Worm (Caenorhabditis elegans) whole organism, young adult: ENCODE results near the gene C56G2.15.

Experiments
- B0019.2 ChIP-seq: fragments of 200-800 bp; sonication (Bioruptor generic); conservative IDR thresholded peaks from 2 replicates; pipeline ENCODE4 v1.3.6; 2022; ENCODE audit warnings: missing genetic modification reagents, missing genetic modification characterization, missing compliant biosample characterization
- F37B4.10 ChIP-seq: fragments of 200-800 bp; sonication (Bioruptor generic); IDR thresholded peaks from 2 replicates; pipeline ENCODE4 v1.3.6; 2022; ENCODE audit warnings: missing genetic modification characterization, missing compliant biosample characterization
- F39B2.1 ChIP-seq: fragments of 200-800 bp; sonication (Bioruptor generic); IDR thresholded peaks from 2 replicates; pipeline ENCODE4 v1.3.6; 2022; ENCODE audit warnings: missing genetic modification reagents, missing genetic modification characterization, missing compliant biosample characterization
- Y95B8A.8 ChIP-seq: fragments of 200-800 bp; sonication (Bioruptor generic); IDR thresholded peaks from 2 replicates; pipeline ENCODE4 v1.3.6; 2022; ENCODE audit warnings: missing genetic modification reagents, missing genetic modification characterization, missing compliant biosample characterization
- aptf-2 ChIP-seq: fragments of 200-800 bp; sonication (Bioruptor generic); conservative IDR thresholded peaks from 2 replicates; pipeline ENCODE4 v1.3.6; 2022; ENCODE audit warnings: missing genetic modification reagents, missing genetic modification characterization, missing compliant biosample characterization
- aptf-3 ChIP-seq: fragments of 200-800 bp; sonication (Bioruptor generic); IDR thresholded peaks from 2 replicates; pipeline ENCODE4 v1.3.6; 2022; ENCODE audit warnings: missing genetic modification characterization, missing compliant biosample characterization
- attf-3 ChIP-seq: fragments of 200-800 bp; sonication (Bioruptor generic); conservative IDR thresholded peaks from 2 replicates; pipeline ENCODE4 v1.3.6; 2022; ENCODE audit warnings: missing genetic modification reagents, missing genetic modification characterization, missing compliant biosample characterization
- attf-5 ChIP-seq: fragments of 200-800 bp; sonication (Bioruptor generic); optimal IDR thresholded peaks from 2 replicates; lab custom pipeline; 2018; ENCODE audit warnings: mild to moderate bottlenecking, missing genetic modification characterization, missing compliant biosample characterization
- cebp-1 ChIP-seq, 2 experiments: fragments of 200-800 bp in 1 of 2; sonication (Bioruptor generic) in 1 of 2; sonication (generic microtip) in 1 of 2; IDR thresholded peaks in 1 of 2; optimal IDR thresholded peaks in 1 of 2; 2 replicates each; pipeline versions ENCODE4 v1.3.6 to Lab custom; 2017 to 2022; ENCODE audit warnings: missing compliant biosample characterization in 2 of 2, missing genetic modification characterization in 2 of 2, mild to moderate bottlenecking in 1 of 2, missing genetic modification reagents in 1 of 2, moderate library complexity in 1 of 2
- ceh-27 ChIP-seq: fragments of 200-800 bp; sonication (Bioruptor generic); optimal IDR thresholded peaks from 2 replicates; lab custom pipeline; 2018; ENCODE audit warnings: mild to moderate bottlenecking, missing genetic modification characterization, moderate library complexity, missing compliant biosample characterization
- die-1 ChIP-seq: sonication (generic microtip); optimal IDR thresholded peaks from 2 replicates; lab custom pipeline; 2016; ENCODE audit warnings: missing genotype, mild to moderate bottlenecking, missing genetic modification characterization, missing compliant biosample characterization
- dpl-1 ChIP-seq: fragments of 150-350 bp; optimal IDR thresholded peaks from 2 replicates; lab custom pipeline; 2014; ENCODE audit warnings: missing biosample characterization, missing genetic modification reagents, missing genetic modification characterization
- egl-18 ChIP-seq: fragments of 200-800 bp; sonication (Bioruptor generic); IDR thresholded peaks from 2 replicates; pipeline ENCODE4 v1.3.6; 2022; ENCODE audit warnings: missing genetic modification reagents, missing genetic modification characterization, missing compliant biosample characterization
- egl-44 ChIP-seq: fragments of 200-800 bp; sonication (Bioruptor generic); IDR thresholded peaks from 2 replicates; pipeline ENCODE4 v1.3.6; 2022; ENCODE audit warnings: missing genetic modification reagents, missing genetic modification characterization, missing compliant biosample characterization
- ekl-4 ChIP-seq: fragments of 200-800 bp; sonication (Bioruptor generic); IDR thresholded peaks from 2 replicates; pipeline ENCODE4 v1.3.6; 2022; ENCODE audit warnings: missing genetic modification reagents, missing genetic modification characterization, missing compliant biosample characterization
- fkh-3 ChIP-seq: sonication (generic microtip); optimal IDR thresholded peaks from 2 replicates; lab custom pipeline; 2016; ENCODE audit warnings: mild to moderate bottlenecking, missing genetic modification characterization, missing compliant biosample characterization
- gei-17 ChIP-seq: fragments of 200-800 bp; sonication (Bioruptor generic); optimal IDR thresholded peaks from 2 replicates; lab custom pipeline; 2018; ENCODE audit warnings: mild to moderate bottlenecking, missing genetic modification characterization, missing compliant biosample characterization
- hlh-12 ChIP-seq: sonication (generic microtip); optimal IDR thresholded peaks from 2 replicates; lab custom pipeline; 2016; ENCODE audit warnings: missing genetic modification characterization, missing compliant biosample characterization
- hmg-1.2 ChIP-seq: fragments of 200-800 bp; sonication (Bioruptor generic); IDR thresholded peaks from 2 replicates; pipeline ENCODE4 v1.3.6; 2022; ENCODE audit warnings: missing genetic modification reagents, missing genetic modification characterization, missing compliant biosample characterization
- hrde-1 ChIP-seq: sonication (generic microtip); optimal IDR thresholded peaks from 2 replicates; lab custom pipeline; 2016; ENCODE audit warnings: missing genetic modification characterization, mild to moderate bottlenecking, missing compliant biosample characterization, moderate library complexity, missing genotype, missing genetic modification reagents, borderline replicate concordance
- lin-26 ChIP-seq: fragments of 200-800 bp; sonication (Bioruptor generic); IDR thresholded peaks from 2 replicates; pipeline ENCODE4 v1.3.6; 2022; ENCODE audit warnings: missing genetic modification reagents, missing genetic modification characterization, missing compliant biosample characterization
- lsl-1 ChIP-seq: fragments of 200-800 bp; sonication (Bioruptor generic); optimal IDR thresholded peaks from 2 replicates; lab custom pipeline; 2018; ENCODE audit warnings: mild to moderate bottlenecking, missing genetic modification characterization, moderate library complexity, missing compliant biosample characterization
- madf-10 ChIP-seq: sonication (generic microtip); optimal IDR thresholded peaks from 2 replicates; lab custom pipeline; 2016; ENCODE audit warnings: mild to moderate bottlenecking, missing genetic modification characterization, missing compliant biosample characterization
- madf-3 ChIP-seq: fragments of 200-800 bp; sonication (Bioruptor generic); IDR thresholded peaks from 2 replicates; pipeline ENCODE4 v1.3.6; 2022; ENCODE audit warnings: missing genetic modification reagents, missing genetic modification characterization, missing compliant biosample characterization
- madf-6 ChIP-seq: fragments of 200-800 bp; sonication (Bioruptor generic); IDR thresholded peaks from 2 replicates; pipeline ENCODE4 v1.3.6; 2022; ENCODE audit warnings: missing genetic modification reagents, missing genetic modification characterization, missing compliant biosample characterization
- madf-8 ChIP-seq: fragments of 200-800 bp; sonication (Bioruptor generic); conservative IDR thresholded peaks from 2 replicates; pipeline ENCODE4 v1.3.6; 2022; ENCODE audit warnings: missing genetic modification reagents, missing genetic modification characterization, missing compliant biosample characterization
- mxl-1 ChIP-seq: sonication (generic microtip); optimal IDR thresholded peaks from 2 replicates; lab custom pipeline; 2016; ENCODE audit warnings: missing genetic modification characterization, missing compliant biosample characterization
- nfya-1 ChIP-seq: sonication (generic microtip); optimal IDR thresholded peaks from 2 replicates; lab custom pipeline; 2017; ENCODE audit warnings: antibody characterized with exemption, missing compliant biosample characterization, missing genetic modification characterization, borderline replicate concordance; ENCODE audit not compliant: insufficient read depth
- nhr-27 ChIP-seq: fragments of 200-800 bp; sonication (Bioruptor generic); optimal IDR thresholded peaks from 2 replicates; lab custom pipeline; 2018; ENCODE audit warnings: mild to moderate bottlenecking, missing genetic modification characterization, moderate library complexity, missing compliant biosample characterization
- nhr-80 ChIP-seq: sonication (generic microtip); optimal IDR thresholded peaks from 2 replicates; lab custom pipeline; 2016; ENCODE audit warnings: missing genetic modification characterization, missing compliant biosample characterization
- pbrm-1 ChIP-seq: fragments of 200-800 bp; sonication (Bioruptor generic); IDR thresholded peaks from 2 replicates; pipeline ENCODE4 v1.3.6; 2022; ENCODE audit warnings: missing genetic modification reagents, missing genetic modification characterization, missing compliant biosample characterization
- pha-4 ChIP-seq: fragments of 150-350 bp; sonication (generic microtip); optimal IDR thresholded peaks from 2 replicates; lab custom pipeline; 2014; ENCODE audit warnings: missing biosample characterization, missing genetic modification reagents, missing genetic modification characterization
- repo-1 ChIP-seq: sonication (generic microtip); optimal IDR thresholded peaks from 2 replicates; lab custom pipeline; 2017; ENCODE audit warnings: mild to moderate bottlenecking, missing genetic modification characterization, missing compliant biosample characterization
- sea-2 ChIP-seq: fragments of 200-800 bp; sonication (Bioruptor generic); IDR thresholded peaks from 2 replicates; pipeline ENCODE4 v1.3.6; 2022; ENCODE audit warnings: missing genetic modification characterization, missing compliant biosample characterization
- snpc-1.3 ChIP-seq: sonication (generic microtip); optimal IDR thresholded peaks from 2 replicates; lab custom pipeline; 2017; ENCODE audit warnings: missing genetic modification characterization, mild to moderate bottlenecking, missing compliant biosample characterization, antibody characterized with exemption, moderate library complexity, missing genotype, missing genetic modification reagents; ENCODE audit not compliant: insufficient read depth
- somi-1 ChIP-seq: fragments of 200-800 bp; sonication (Bioruptor generic); optimal IDR thresholded peaks from 2 replicates; lab custom pipeline; 2018; ENCODE audit warnings: mild to moderate bottlenecking, missing genetic modification characterization, missing compliant biosample characterization
- tbp1 ChIP-seq: fragments of 200-800 bp; sonication (Bioruptor generic); optimal IDR thresholded peaks from 2 replicates; lab custom pipeline; 2018; ENCODE audit warnings: mild to moderate bottlenecking, missing genetic modification characterization, missing compliant biosample characterization
- unc-130 ChIP-seq: sonication (generic microtip); optimal IDR thresholded peaks from 2 replicates; lab custom pipeline; 2016; ENCODE audit warnings: missing genetic modification reagents, missing genetic modification characterization, missing compliant biosample characterization
- zfh-2 ChIP-seq: fragments of 200-800 bp; sonication (Bioruptor generic); conservative IDR thresholded peaks from 2 replicates; pipeline ENCODE4 v1.3.6; 2022; ENCODE audit warnings: missing genetic modification reagents, missing genetic modification characterization, missing compliant biosample characterization
- zim-3 ChIP-seq: sonication (generic microtip); optimal IDR thresholded peaks from 2 replicates; lab custom pipeline; 2017; ENCODE audit warnings: mild to moderate bottlenecking, missing genetic modification characterization, moderate library complexity, missing compliant biosample characterization

The C56G2.15 gene

ce11 chrIII:6343229-6343628 lies 24.5 kb downstream of the C56G2.15 start, which contains the start of gene C56G2.9 (continued):
- TF ChIP-seq mxl-1 (tag; lab: Kevin White, UChicago) = no peak
- no peak for TF ChIP-seq pbrm-1
- TF ChIP-seq, all 124 proteins: peak for 0

ce11 chrIII:6341878-6342453 lies 25.7 kb downstream of the C56G2.15 start, which contains the start of gene rpn-13:
Gene rpn-13, minus strand, starts transcription at chrIII:6341928.
- TF ChIP-seq nhr-27 (tag; lab: Kevin White, UChicago) (no peak), zim-3 (tag; lab: Kevin White, UChicago) (no peak), repo-1 (no peak), hlh-12 (tag; lab: Kevin White, UChicago) (no peak), attf-3 (GFP tag; lab: Robert Waterston, UW) (no peak), die-1 (no peak), lsl-1 (GFP tag; lab: Kevin White, UChicago) (peak; percentile 73), aptf-2 (GFP tag; lab: Robert Waterston, UW) (no peak), cebp-1 (GFP tag; IDR thresholded peaks at IDR 0.05; lab: Robert Waterston, UW) (no peak), cebp-1 (tag; optimal IDR thresholded peaks at IDR 0.05; lab: Kevin White, UChicago) (peak; percentile 20), attf-5 (peak; percentile 49), unc-130 (GFP tag; lab: Kevin White, UChicago) (no peak), snpc-1.3 (tag; lab: Kevin White, UChicago) (peak; percentile 28), somi-1 (GFP tag; lab: Kevin White, UChicago) (no peak), egl-18 (GFP tag; lab: Robert Waterston, UW) (no peak), madf-6 (GFP tag; lab: Robert Waterston, UW) (0 out of 2 replicates have a peak, but pooled peaks have one; percentile 22)

ce11 chrIII:6339919-6340434 lies 27.7 kb downstream of the C56G2.15 start, which contains the start of gene let-767:
Gene let-767, minus strand, starts transcription at chrIII:6339969.
- TF ChIP-seq ekl-4 (GFP tag; lab: Robert Waterston, UW) (peak; percentile 32; the same call in 1 of the 2 replicates), die-1 (no peak), F39B2.1 (no peak), hmg-1.2 (GFP tag; lab: Robert Waterston, UW) (0 out of 2 replicates have a peak, but pooled peaks have one; percentile 4), attf-3 (GFP tag; lab: Robert Waterston, UW) (no peak), egl-18 (GFP tag; lab: Robert Waterston, UW) (no peak), ceh-27 (GFP tag; lab: Kevin White, UChicago) (no peak), aptf-3 (no peak), fkh-3 (tag; lab: Kevin White, UChicago) (no peak), nhr-80 (peak; percentile 45), madf-3 (0 out of 2 replicates have a peak, but pooled peaks have one; percentile 36)

ce11 chrIII:6337730-6338129 lies 30.0 kb downstream of the C56G2.15 start:
- TF ChIP-seq madf-8 (GFP tag; lab: Robert Waterston, UW) (peak; percentile 41; the same call in 1 of the 2 replicates), madf-6 (GFP tag; lab: Robert Waterston, UW) (peak; percentile 69)

- TF ChIP-seq egl-44 (GFP tag; lab: Robert Waterston, UW) = no peak
- no peak for TF ChIP-seq pha-4 (tag; lab: Kevin White, UChicago)
- TF ChIP-seq B0019.2 (GFP tag; lab: Robert Waterston, UW) = no peak
- no peak for TF ChIP-seq fkh-3 (tag; lab: Kevin White, UChicago)
- TF ChIP-seq dpl-1 (GFP tag; lab: Kevin White, UChicago) = no peak
- TF ChIP-seq madf-10 (tag; lab: Kevin White, UChicago) = no peak
- TF ChIP-seq lin-26 = no peak
- TF ChIP-seq aptf-2 (GFP tag; lab: Robert Waterston, UW) = no peak
- no peak for TF ChIP-seq Y95B8A.8 (GFP tag; lab: Robert Waterston, UW)
- no peak for TF ChIP-seq F37B4.10 (GFP tag; lab: Robert Waterston, UW)
- TF ChIP-seq nfya-1 (tag; lab: Kevin White, UChicago) = no peak
- no peak for TF ChIP-seq sea-2 (GFP tag; lab: Robert Waterston, UW)
- TF ChIP-seq tbp1 (GFP tag; lab: Kevin White, UChicago) = no peak
- no peak for TF ChIP-seq zfh-2 (GFP tag; lab: Robert Waterston, UW)
- no peak for TF ChIP-seq hrde-1 (tag; lab: Kevin White, UChicago)
- TF ChIP-seq gei-17 (GFP tag; lab: Kevin White, UChicago) = no peak
- TF ChIP-seq nhr-27 (tag; lab: Kevin White, UChicago) = no peak
- TF ChIP-seq, all 124 proteins: peak for 0
Observed at ce11 chrIII:6334364-6334763, 33.3 kb downstream of the C56G2.15 start.
